Worm (Caenorhabditis elegans): Measurements from ENCODE around the gene F32D8.14.

DNA sequence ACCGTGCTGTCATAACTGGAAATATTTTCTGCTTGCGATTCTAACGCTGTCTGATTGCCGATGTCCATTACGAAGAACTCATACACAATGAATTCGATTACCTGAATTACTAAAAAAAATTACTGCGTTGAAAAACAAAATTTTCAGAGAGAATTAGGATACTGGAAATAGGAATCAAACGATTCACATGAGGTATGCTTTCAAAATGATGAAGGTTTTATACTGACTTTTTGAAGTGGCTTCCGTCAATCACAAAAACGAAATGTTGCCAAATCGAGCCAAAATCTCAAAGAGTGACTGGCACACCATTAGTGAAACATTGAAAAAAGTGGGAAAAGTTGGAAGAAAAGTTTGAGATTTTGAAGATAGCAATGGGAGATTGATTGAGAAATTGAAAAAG is 14.5 kb upstream of the F32D8.14 start, which contains the start of gene zzz-1:
- TF ChIP-seq him-1 (tag; optimal IDR thresholded peaks at IDR 0.05) (no peak), W03F9.2 (tag; optimal IDR thresholded peaks at IDR 0.05) (no peak), dao-5 (tag; optimal IDR thresholded peaks at IDR 0.05) (no peak)
